Worm (Caenorhabditis elegans) whole organism, midembryonic: ENCODE results near the gene farl-11.

Experiments used
- T22C8.4 ChIP-seq: fragments of 200-800 bp; sonication (Bioruptor generic); IDR thresholded peaks from 2 replicates; pipeline ENCODE4 v1.3.6; 2022; ENCODE audit warnings: missing genetic modification characterization, missing compliant biosample characterization
- flt-1 ChIP-seq: fragments of 200-800 bp; sonication (Bioruptor generic); IDR thresholded peaks from 2 replicates; pipeline ENCODE4 v1.3.6; 2022; ENCODE audit warnings: missing genetic modification characterization, missing compliant biosample characterization
- klf-2 ChIP-seq: fragments of 200-800 bp; sonication (Bioruptor generic); conservative IDR thresholded peaks from 2 replicates; pipeline ENCODE4 v1.3.6; 2022; ENCODE audit warnings: missing genetic modification reagents, missing genetic modification characterization, missing compliant biosample characterization
- med-1 ChIP-seq: sonication (generic microtip); optimal IDR thresholded peaks from 2 replicates; lab custom pipeline; 2017; ENCODE audit warnings: missing genetic modification characterization, mild to moderate bottlenecking, missing compliant biosample characterization, antibody characterized with exemption, missing genetic modification reagents; ENCODE audit not compliant: insufficient read depth
- ztf-23 ChIP-seq: fragments of 200-800 bp; sonication (Bioruptor generic); IDR thresholded peaks from 2 replicates; pipeline ENCODE4 v1.3.6; 2022; ENCODE audit warnings: missing genetic modification reagents, missing genetic modification characterization, missing compliant biosample characterization
- ztf-29 ChIP-seq: fragments of 200-800 bp; sonication (Bioruptor generic); IDR thresholded peaks from 2 replicates; pipeline ENCODE4 v1.3.6; 2022; ENCODE audit warnings: missing genetic modification reagents, missing genetic modification characterization, missing compliant biosample characterization

DNA sequence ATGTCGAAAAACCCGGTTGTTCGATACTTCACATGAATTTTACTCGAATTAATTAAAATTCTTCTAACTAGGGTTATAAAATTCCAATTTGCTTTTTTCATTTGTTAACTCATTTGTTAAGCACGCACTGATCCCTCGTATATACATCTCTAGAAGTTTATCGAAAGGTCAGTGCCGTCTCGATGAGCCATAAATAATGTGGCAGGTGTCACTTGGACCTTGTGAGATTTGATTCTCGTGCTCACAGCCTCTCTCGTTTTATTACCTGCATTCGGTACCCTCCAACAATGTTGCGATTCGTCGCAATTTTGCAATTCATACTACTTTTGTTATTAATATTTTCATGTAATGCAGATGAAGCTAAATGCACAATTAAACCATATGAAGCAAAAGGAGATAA is 11.5 kb upstream of the farl-11 start, which contains the start of gene spon-1:
- TF ChIP-seq med-1 (GFP tag; lab: Kevin White, UChicago) (no peak), flt-1 (GFP tag; lab: Robert Waterston, UW) (no peak), T22C8.4 (no peak), klf-2 (GFP tag; lab: Robert Waterston, UW) (no peak), ztf-29 (GFP tag; lab: Robert Waterston, UW) (no peak), ztf-23 (GFP tag; lab: Robert Waterston, UW) (no peak)
